Worm (Caenorhabditis elegans) whole organism, early embryonic: Measurements from ENCODE around the gene ttbk-2.2.
"Not testable (repeated sequence)": the region's sequence is repeated elsewhere in the genome, so short reads cannot be mapped to it uniquely, and the experiment has no call there.

Experiments
- B0310.2 ChIP-seq: sonication (generic microtip); optimal IDR thresholded peaks from 2 replicates; lab custom pipeline; 2016; ENCODE audit warnings: mild to moderate bottlenecking, missing genetic modification characterization, missing compliant biosample characterization
- F13C5.2 ChIP-seq: sonication (generic microtip); optimal IDR thresholded peaks from 2 replicates; lab custom pipeline; 2017; ENCODE audit warnings: mild to moderate bottlenecking, missing genetic modification characterization, inconsistent platforms, missing compliant biosample characterization
- aly-1 ChIP-seq: sonication (generic microtip); optimal IDR thresholded peaks from 2 replicates; lab custom pipeline; 2016; ENCODE audit warnings: missing genetic modification characterization, missing compliant biosample characterization
- ama-1 ChIP-seq: fragments of 150-350 bp; optimal IDR thresholded peaks from 2 replicates; lab custom pipeline; 2014
- ceh-13 ChIP-seq: fragments of 200-800 bp; sonication (Bioruptor generic); optimal IDR thresholded peaks from 2 replicates; lab custom pipeline; 2018; ENCODE audit warnings: mild to moderate bottlenecking, missing genetic modification characterization, missing compliant biosample characterization
- ceh-36 ChIP-seq: sonication (generic microtip); optimal IDR thresholded peaks from 2 replicates; lab custom pipeline; 2016; ENCODE audit warnings: missing genetic modification characterization, inconsistent platforms, missing compliant biosample characterization
- ets-7 ChIP-seq: sonication (generic microtip); optimal IDR thresholded peaks from 2 replicates; lab custom pipeline; 2016; ENCODE audit warnings: missing genotype, missing genetic modification characterization, missing compliant biosample characterization
- flt-1 ChIP-seq: fragments of 200-800 bp; sonication (Bioruptor generic); IDR thresholded peaks from 2 replicates; pipeline ENCODE4 v1.3.6; 2022; ENCODE audit warnings: missing genetic modification characterization, missing compliant biosample characterization
- hmbx-1 ChIP-seq: sonication (generic microtip); optimal IDR thresholded peaks from 2 replicates; lab custom pipeline; 2016; ENCODE audit warnings: mild to moderate bottlenecking, missing genetic modification characterization, missing compliant biosample characterization
- hmg-4 ChIP-seq: fragments of 200-800 bp; sonication (Bioruptor generic); optimal IDR thresholded peaks from 2 replicates; lab custom pipeline; 2018; ENCODE audit warnings: mild to moderate bottlenecking, missing genetic modification characterization, missing compliant biosample characterization
- hnd-1 ChIP-seq: sonication (generic microtip); optimal IDR thresholded peaks from 2 replicates; lab custom pipeline; 2016; ENCODE audit warnings: missing genetic modification characterization, missing compliant biosample characterization
- pes-1 ChIP-seq: fragments of 200-800 bp; sonication (Bioruptor generic); IDR thresholded peaks from 2 replicates; pipeline ENCODE4 v1.3.6; 2022; ENCODE audit warnings: missing genetic modification reagents, missing genetic modification characterization, missing compliant biosample characterization
- scrt-1 ChIP-seq: fragments of 200-800 bp; sonication (Bioruptor generic); IDR thresholded peaks from 2 replicates; pipeline ENCODE4 v1.3.6; 2022; ENCODE audit warnings: missing genetic modification characterization, missing compliant biosample characterization
- sea-1 ChIP-seq: fragments of 200-800 bp; sonication (Bioruptor generic); conservative IDR thresholded peaks from 2 replicates; pipeline ENCODE4 v1.3.6; 2022; ENCODE audit warnings: missing genetic modification characterization, missing compliant biosample characterization
- tbx-11 ChIP-seq: fragments of 200-800 bp; sonication (Bioruptor generic); IDR thresholded peaks from 2 replicates; pipeline ENCODE4 v1.3.6; 2022; ENCODE audit warnings: missing genetic modification characterization, missing compliant biosample characterization
- tbx-37 ChIP-seq: fragments of 200-800 bp; sonication (Bioruptor generic); conservative IDR thresholded peaks from 2 replicates; pipeline ENCODE4 v1.3.6; 2022; ENCODE audit warnings: missing genetic modification reagents, missing genetic modification characterization, missing compliant biosample characterization
- tra-4 ChIP-seq: sonication (generic microtip); optimal IDR thresholded peaks from 2 replicates; lab custom pipeline; 2017; ENCODE audit warnings: missing genetic modification characterization, missing compliant biosample characterization

Gene ttbk-2.2

DNA sequence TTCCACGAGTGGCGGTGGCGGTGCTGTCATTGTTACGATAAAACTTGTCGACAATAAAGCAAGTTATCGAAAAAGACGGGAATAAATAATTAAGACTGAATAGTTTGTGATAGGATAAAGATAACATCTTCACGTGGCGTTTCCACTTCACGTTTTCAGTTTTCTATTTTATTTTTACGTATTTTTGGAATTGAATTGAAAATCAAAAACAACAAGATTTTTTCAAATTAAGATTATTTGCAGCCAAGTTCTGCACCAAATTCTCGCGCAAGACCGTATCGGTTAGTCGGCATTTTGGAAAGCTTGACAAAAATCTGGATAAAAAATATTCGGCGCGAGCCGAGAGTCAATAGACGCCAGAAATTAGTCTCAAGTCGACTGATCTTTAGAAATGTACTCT, at the start of gene ttbk-2.2:
TSS of gene ttbk-2.2 (minus strand) at position 101 of the 400 bp plus-strand sequence.
- TF ChIP-seq B0310.2; F13C5.2 (tag; lab: Kevin White, UChicago); tra-4 (tag; lab: Kevin White, UChicago): not testable (repeated sequence)

DNA sequence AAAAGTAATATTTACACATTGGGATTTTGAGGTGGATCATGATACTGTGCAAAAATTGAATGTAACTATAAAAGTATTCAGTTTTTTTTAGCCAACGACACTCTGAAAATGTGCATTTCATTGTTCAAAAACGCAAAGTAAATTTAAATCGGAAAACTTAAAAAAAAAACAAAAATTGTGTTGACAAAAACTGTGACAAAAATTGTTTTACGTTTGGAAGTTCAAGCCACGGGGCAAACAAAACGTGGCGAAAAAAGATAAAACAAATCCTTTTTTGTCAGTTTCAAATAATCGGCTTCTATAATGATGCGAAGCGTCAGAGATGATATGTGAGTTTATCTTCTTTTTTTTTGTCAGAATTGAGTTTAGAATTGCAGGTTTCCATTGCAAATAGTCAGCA, 44.7 kb upstream of the ttbk-2.2 start, which contains the start of gene AC7.3:
TSS of gene AC7.3 (plus strand) at position 301 of the 400 bp plus-strand sequence.
- TF ChIP-seq hnd-1 (tag; lab: Kevin White, UChicago) (no peak), scrt-1 (GFP tag; lab: Robert Waterston, UW) (no peak)

DNA sequence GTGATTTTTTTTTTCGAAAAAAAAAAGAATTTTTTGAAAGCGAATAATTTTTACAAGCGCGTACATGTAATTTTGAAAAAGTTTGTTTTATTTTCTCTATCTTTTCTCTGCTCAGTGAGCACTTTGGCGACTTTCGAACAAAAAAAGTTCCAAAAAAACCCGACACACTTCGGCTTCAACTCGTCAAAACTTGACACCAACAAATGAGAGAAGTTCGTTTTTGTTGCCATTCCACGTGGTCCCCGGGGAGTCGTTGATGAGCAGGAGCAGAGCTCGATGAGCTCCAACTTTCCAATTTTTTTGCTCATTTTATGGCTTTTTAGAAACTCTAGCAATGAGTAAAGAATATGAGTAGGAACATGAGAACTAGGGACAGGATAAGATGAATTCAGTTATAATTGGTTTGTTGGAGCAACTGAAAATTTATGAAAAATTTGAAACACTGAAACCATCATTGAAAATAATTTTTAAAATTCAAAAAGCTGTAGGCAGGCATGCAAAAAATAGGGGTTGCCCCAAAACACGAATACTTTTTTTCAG, 43.7 kb upstream of the ttbk-2.2 start:
- TF ChIP-seq tbx-37 (GFP tag; lab: Robert Waterston, UW) (no peak), ama-1 (lab: Kevin White, UChicago) (no peak), hnd-1 (tag; lab: Kevin White, UChicago) (no peak), sea-1 (GFP tag; lab: Robert Waterston, UW) (no peak), pes-1 (no peak), ets-7 (no peak), tra-4 (tag; lab: Kevin White, UChicago) (no peak), F13C5.2 (tag; lab: Kevin White, UChicago) (no peak), flt-1 (no peak), ceh-36 (tag; lab: Kevin White, UChicago) (no peak), tbx-11 (GFP tag; lab: Robert Waterston, UW) (no peak)

DNA sequence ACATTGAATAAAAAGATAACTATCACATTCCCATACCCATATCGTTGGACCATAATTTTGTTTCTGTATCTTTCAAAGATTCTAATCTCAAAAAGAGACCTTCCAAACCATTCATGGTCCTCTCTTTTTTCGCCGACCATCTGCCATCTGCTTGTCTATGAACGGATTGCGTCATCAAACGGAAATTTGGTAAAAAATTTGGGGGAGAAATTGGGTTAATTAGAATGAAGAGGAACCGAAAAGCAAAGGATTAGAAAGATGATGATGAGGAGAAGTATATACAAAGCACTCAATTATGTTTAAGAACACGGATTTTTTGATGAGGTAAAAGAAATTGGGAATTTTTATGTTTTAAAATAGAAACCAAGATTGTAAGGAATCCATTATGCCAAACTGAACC, 43.2 kb upstream of the ttbk-2.2 start:
- no peak for TF ChIP-seq flt-1

DNA sequence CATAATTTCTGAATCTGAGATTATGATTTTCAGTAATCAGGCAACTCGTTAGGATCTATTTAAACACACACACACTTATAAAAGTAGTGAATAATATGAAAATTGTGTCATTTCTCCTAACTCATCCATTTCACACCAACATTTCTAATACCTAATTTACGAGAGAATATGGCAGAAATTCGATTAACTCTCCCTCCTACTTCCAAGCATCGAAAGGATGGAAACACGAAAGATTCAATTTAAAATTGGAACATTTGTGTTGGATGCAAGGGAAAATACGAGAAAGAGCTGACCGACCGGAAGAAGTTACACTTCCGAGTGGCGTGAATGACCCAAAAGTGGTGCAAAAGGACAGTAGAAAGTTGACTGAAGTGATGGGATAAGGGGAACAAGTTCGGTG, 42.2 kb upstream of the ttbk-2.2 start:
- TF ChIP-seq aly-1 (tag; lab: Kevin White, UChicago) (no peak), ama-1 (lab: Kevin White, UChicago) (no peak), hmg-4 (GFP tag; lab: Kevin White, UChicago) (no peak), ceh-36 (tag; lab: Kevin White, UChicago) (no peak), sea-1 (GFP tag; lab: Robert Waterston, UW) (no peak), hnd-1 (tag; lab: Kevin White, UChicago) (no peak), ets-7 (no peak), scrt-1 (GFP tag; lab: Robert Waterston, UW) (no peak), hmbx-1 (no peak), tra-4 (tag; lab: Kevin White, UChicago) (no peak), flt-1 (no peak), B0310.2 (no peak), ceh-13 (GFP tag; lab: Kevin White, UChicago) (no peak)

DNA sequence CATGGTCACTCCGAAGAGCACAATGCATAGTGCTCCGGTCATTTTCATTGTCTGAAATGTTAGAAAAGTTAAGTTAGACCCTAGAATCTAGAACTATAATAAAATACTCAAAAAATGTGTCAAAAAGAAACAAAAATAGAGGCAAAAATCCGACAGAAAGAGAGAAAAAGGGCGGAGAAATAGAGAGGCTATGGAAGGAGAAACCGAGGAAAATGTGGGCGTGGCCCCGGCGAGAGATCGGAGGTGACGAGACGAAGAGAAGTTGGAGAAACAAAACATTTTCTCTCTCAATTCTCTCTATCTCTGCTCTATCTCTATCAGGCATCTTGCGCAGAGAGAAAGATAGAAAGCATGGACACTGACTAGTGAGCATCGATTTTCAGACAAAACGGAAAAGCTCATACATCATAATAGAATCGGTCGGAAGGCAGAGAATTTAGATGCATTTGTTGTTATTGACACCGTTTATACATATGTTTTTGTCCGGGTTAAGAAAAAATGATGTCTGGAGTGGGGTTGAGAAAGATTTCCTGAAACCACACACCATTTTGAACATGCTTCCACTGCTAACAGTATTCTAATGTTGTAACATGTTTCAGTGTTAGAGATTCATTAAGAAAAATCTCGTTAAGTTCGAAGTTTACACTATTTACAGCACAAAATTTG, 36.6 kb upstream of the ttbk-2.2 start, which contains the start of gene C02B10.3:
TSS of gene C02B10.3 (minus strand) at position 51 of the 666 bp plus-strand sequence.
- no peak for TF ChIP-seq flt-1
- TF ChIP-seq tbx-37 (GFP tag; lab: Robert Waterston, UW), result no peak
- no peak for TF ChIP-seq sea-1 (GFP tag; lab: Robert Waterston, UW)
- TF ChIP-seq F13C5.2 (tag; lab: Kevin White, UChicago), result no peak
- TF ChIP-seq hnd-1 (tag; lab: Kevin White, UChicago), result no peak
- TF ChIP-seq tbx-11 (GFP tag; lab: Robert Waterston, UW), result no peak
- no peak for TF ChIP-seq aly-1 (tag; lab: Kevin White, UChicago)
- no peak for TF ChIP-seq hmg-4 (GFP tag; lab: Kevin White, UChicago)
- TF ChIP-seq hmbx-1, result no peak
- TF ChIP-seq ceh-13 (GFP tag; lab: Kevin White, UChicago), result no peak
- TF ChIP-seq scrt-1 (GFP tag; lab: Robert Waterston, UW), result no peak
- TF ChIP-seq ceh-36 (tag; lab: Kevin White, UChicago), result no peak
- TF ChIP-seq tra-4 (tag; lab: Kevin White, UChicago), result no peak

DNA sequence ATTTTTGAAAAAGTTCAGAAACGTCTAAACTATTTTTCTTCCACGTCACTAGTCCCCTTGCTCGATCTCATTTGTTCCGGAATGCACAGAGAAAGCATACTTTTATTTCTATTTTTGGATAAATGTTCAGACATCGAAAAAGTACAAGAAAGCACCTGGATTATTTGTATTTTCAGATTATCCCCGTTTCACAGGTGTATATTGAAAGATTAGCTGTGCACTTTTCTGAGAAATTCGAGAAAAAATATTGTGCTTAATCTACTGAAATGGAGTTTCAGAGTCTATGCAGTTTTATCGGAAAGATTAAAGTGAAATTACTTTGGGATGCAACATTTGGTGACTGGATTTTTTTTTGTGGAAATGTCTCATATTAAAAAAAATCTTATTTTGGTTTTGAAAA, 35.2 kb upstream of the ttbk-2.2 start:
- TF ChIP-seq scrt-1 (GFP tag; lab: Robert Waterston, UW) (no peak), ets-7 (no peak), B0310.2 (no peak), ceh-36 (tag; lab: Kevin White, UChicago) (no peak)

DNA sequence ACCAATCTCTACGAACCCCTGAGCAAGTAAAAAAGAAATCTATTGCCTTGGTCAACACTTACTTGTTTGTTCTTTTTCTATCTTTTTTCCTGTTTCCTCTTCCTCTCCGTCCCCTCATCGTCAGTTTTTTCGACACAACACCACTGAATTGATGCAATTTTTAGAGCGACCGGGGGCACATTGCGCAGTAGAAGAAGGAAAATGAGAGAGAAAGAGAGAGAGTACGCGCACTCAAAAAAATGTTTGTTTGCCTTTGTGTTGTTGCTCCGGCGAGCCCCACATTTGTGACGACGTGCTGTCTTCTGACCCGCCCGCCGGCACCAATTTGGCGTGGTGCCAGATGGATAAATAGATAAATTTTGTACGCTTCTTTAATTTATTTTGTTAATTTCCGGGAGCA, 33.4 kb upstream of the ttbk-2.2 start:
- TF ChIP-seq sea-1 (GFP tag; lab: Robert Waterston, UW), result no peak
- no peak for TF ChIP-seq aly-1 (tag; lab: Kevin White, UChicago)
- TF ChIP-seq ets-7, result no peak
- TF ChIP-seq tbx-37 (GFP tag; lab: Robert Waterston, UW), result no peak
- no peak for TF ChIP-seq tbx-11 (GFP tag; lab: Robert Waterston, UW)
- no peak for TF ChIP-seq ceh-13 (GFP tag; lab: Kevin White, UChicago)
- no peak for TF ChIP-seq B0310.2
- no peak for TF ChIP-seq F13C5.2 (tag; lab: Kevin White, UChicago)
- TF ChIP-seq hmbx-1, result no peak
- no peak for TF ChIP-seq ama-1 (lab: Kevin White, UChicago)
- no peak for TF ChIP-seq ceh-36 (tag; lab: Kevin White, UChicago)
- no peak for TF ChIP-seq tra-4 (tag; lab: Kevin White, UChicago)
